Worm (Caenorhabditis elegans) whole organism, mixed stage, embryonic: ENCODE data around the gene nhr-94.

Experiments
- ceh-43 ChIP-seq: fragments of 200-800 bp; sonication (Bioruptor generic); optimal IDR thresholded peaks from 2 replicates; lab custom pipeline; 2018; ENCODE audit warnings: mild to moderate bottlenecking, missing genetic modification characterization, moderate library complexity, missing compliant biosample characterization
- mep-1 ChIP-seq: fragments of 150-350 bp; optimal IDR thresholded peaks from 2 replicates; lab custom pipeline; 2017; ENCODE audit warnings: missing biosample characterization, missing genetic modification reagents, missing genetic modification characterization, inconsistent platforms
- nhr-2 ChIP-seq: fragments of 150-350 bp; optimal IDR thresholded peaks from 2 replicates; lab custom pipeline; 2014; ENCODE audit warnings: missing biosample characterization, missing genetic modification characterization
- nhr-237 ChIP-seq: fragments of 150-350 bp; optimal IDR thresholded peaks from 2 replicates; lab custom pipeline; 2014; ENCODE audit warnings: missing biosample characterization, missing genetic modification characterization
- tbx-8 ChIP-seq: fragments of 200-800 bp; sonication (Bioruptor generic); optimal IDR thresholded peaks from 2 replicates; lab custom pipeline; 2018; ENCODE audit warnings: mild to moderate bottlenecking, missing genetic modification characterization, moderate library complexity, missing compliant biosample characterization

- no peak for TF ChIP-seq nhr-237 (tag; lab: Kevin White, UChicago)
- TF ChIP-seq ceh-43, result no peak
- no peak for TF ChIP-seq nhr-2 (tag; lab: Kevin White, UChicago)
- no peak for TF ChIP-seq tbx-8 (GFP tag; lab: Kevin White, UChicago)
- no peak for TF ChIP-seq mep-1 (tag; lab: Kevin White, UChicago)
Measured at ce11 chrV:7675904-7676303, 10.2 kb downstream of the nhr-94 start, which contains the start of gene C12D5.3.
